Worm (Caenorhabditis elegans) whole organism, L3 larva: ENCODE results near the gene Y75B12B.3.

Experiments
- ceh-28 ChIP-seq: fragments of 150-350 bp; optimal IDR thresholded peaks from 2 replicates; lab custom pipeline; 2014; ENCODE audit warnings: missing biosample characterization, missing genetic modification reagents, missing genetic modification characterization
- fos-1 ChIP-seq: fragments of 150-350 bp; optimal IDR thresholded peaks from 2 replicates; lab custom pipeline; 2014; ENCODE audit warnings: missing biosample characterization, missing genetic modification characterization
- nfya-1 ChIP-seq: sonication (generic microtip); optimal IDR thresholded peaks from 2 replicates; lab custom pipeline; 2017; ENCODE audit warnings: missing genetic modification characterization, mild to moderate bottlenecking, missing compliant biosample characterization, antibody characterized with exemption, moderate library complexity; ENCODE audit not compliant: insufficient read depth
- nhr-28 ChIP-seq: fragments of 150-350 bp; optimal IDR thresholded peaks from 2 replicates; lab custom pipeline; 2014; ENCODE audit warnings: missing biosample characterization, missing genetic modification characterization

DNA sequence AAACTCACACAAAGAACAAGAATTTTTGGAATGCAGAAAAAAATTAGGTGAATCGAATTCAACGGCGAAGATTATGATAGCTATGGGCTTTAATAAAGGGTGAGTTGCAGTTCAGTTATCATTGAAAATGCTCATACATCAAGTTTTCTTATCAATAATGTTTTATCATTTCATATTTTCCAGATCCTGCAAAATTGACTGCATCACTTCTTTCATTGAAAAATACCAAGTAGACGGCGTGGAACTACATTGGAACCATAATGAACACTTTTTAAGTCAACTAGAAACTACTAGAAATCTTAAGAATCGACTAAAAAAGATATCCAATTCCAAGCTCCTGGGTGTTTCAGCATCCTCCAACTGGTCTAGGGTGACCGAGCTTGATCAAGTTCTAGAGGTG, 42.8 kb downstream of the Y75B12B.3 start, which contains the start of gene K08F9.1:
- TF ChIP-seq fos-1 (no peak), ceh-28 (no peak), nhr-28 (tag; lab: Kevin White, UChicago) (no peak), nfya-1 (tag; lab: Kevin White, UChicago) (no peak)
